Worm (Caenorhabditis elegans) whole organism, L4 larva: Measurements from ENCODE around the gene C46G7.2.

Experiments
- T26A8.4 ChIP-seq: fragments of 200-800 bp; sonication (Bioruptor generic); IDR thresholded peaks from 2 replicates; pipeline ENCODE4 v1.3.6; 2022; ENCODE audit warnings: missing genetic modification characterization, missing compliant biosample characterization
- Y105C5A.15 ChIP-seq: fragments of 200-800 bp; sonication (Bioruptor generic); IDR thresholded peaks from 2 replicates; pipeline ENCODE4 v1.3.6; 2022; ENCODE audit warnings: missing genetic modification characterization, missing compliant biosample characterization
- ama-1 ChIP-seq: fragments of 150-350 bp; optimal IDR thresholded peaks from 2 replicates; lab custom pipeline; 2014; ENCODE audit warnings: inconsistent platforms, mixed read lengths
- hlh-30 ChIP-seq: sonication (generic microtip); optimal IDR thresholded peaks from 2 replicates; lab custom pipeline; 2017; ENCODE audit warnings: antibody characterized with exemption, mild to moderate bottlenecking, missing genetic modification characterization, missing compliant biosample characterization; ENCODE audit not compliant: insufficient read depth
- lsy-2 ChIP-seq, 2 experiments: fragments of 150-350 bp in 1 of 2; sonication (generic microtip) in 1 of 2; optimal IDR thresholded peaks; 2 replicates each; lab custom pipeline; 2014 to 2017; ENCODE audit warnings: missing biosample characterization in 2 of 2, missing genetic modification characterization in 2 of 2
- nhr-28 ChIP-seq: fragments of 150-350 bp; optimal IDR thresholded peaks from 2 replicates; lab custom pipeline; 2014; ENCODE audit warnings: missing biosample characterization, missing genetic modification characterization
- php-3 ChIP-seq: fragments of 200-800 bp; sonication (Bioruptor generic); IDR thresholded peaks from 2 replicates; pipeline ENCODE4 v1.3.6; 2022; ENCODE audit warnings: missing genetic modification reagents, missing genetic modification characterization, missing compliant biosample characterization

DNA sequence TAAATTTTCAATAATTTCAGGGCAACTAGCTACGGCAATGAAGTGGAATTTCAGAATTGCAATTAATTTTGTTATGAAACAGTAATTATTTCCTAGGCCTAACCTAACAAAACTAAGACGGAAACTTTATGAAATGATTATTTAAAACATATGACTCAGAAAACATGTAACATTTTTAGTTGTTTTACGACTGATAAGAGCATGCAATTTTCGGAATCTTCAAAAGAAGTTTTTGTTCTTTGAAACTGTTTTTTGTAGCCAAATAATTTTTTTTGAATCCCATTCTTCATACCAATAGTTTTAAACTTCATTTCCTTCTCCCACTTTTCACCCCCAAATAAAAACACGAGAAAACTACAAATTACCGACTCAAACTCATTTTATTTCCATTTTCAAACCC is 34.1 kb downstream of the C46G7.2 start:
- TF ChIP-seq php-3 (peak; percentile 22; the same call in 1 of the 2 replicates), ama-1 (lab: Kevin White, UChicago) (no peak), nhr-28 (tag; lab: Kevin White, UChicago) (peak; percentile 64), Y105C5A.15 (GFP tag; lab: Robert Waterston, UW) (no peak), lsy-2 (tag; optimal IDR thresholded peaks at IDR 0.05; lab: Kevin White, UChicago) (no peak), T26A8.4 (no peak), hlh-30 (tag; lab: Kevin White, UChicago) (no peak)
